Fruit fly (Drosophila melanogaster) whole organism, embryonic: ENCODE data around the gene aru.
A peak's percentile ranks its signal among the peaks of the same experiment; 100 is the strongest.

Experiments
- Ada2b ChIP-seq: fragments of 200-800 bp; sonication (Bioruptor generic); IDR thresholded peaks from 2 replicates; pipeline ENCODE4 v1.3.6; 2022; ENCODE audit warnings: missing biosample characterization, missing genetic modification characterization
- Aef1 ChIP-seq: fragments of 200-800 bp; sonication (Bioruptor generic); IDR thresholded peaks from 3 replicates; pipeline ENCODE4 v1.3.6; 2022; ENCODE audit warnings: missing biosample characterization, missing genetic modification characterization
- Atf-2 ChIP-seq: fragments of 200-800 bp; sonication (Bioruptor generic); optimal IDR thresholded peaks from 2 replicates; lab custom pipeline; 2016; ENCODE audit warnings: missing biosample characterization, missing genetic modification characterization
- CG10274 ChIP-seq: fragments of 200-800 bp; sonication (Bioruptor generic); optimal IDR thresholded peaks from 3 replicates; lab custom pipeline; 2017; ENCODE audit warnings: missing biosample characterization, mild to moderate bottlenecking, missing genetic modification characterization
- CG10565 ChIP-seq: fragments of 200-800 bp; sonication (Bioruptor generic); optimal IDR thresholded peaks from 3 replicates; lab custom pipeline; 2016; ENCODE audit warnings: missing biosample characterization, mild to moderate bottlenecking, missing genetic modification characterization
- CG10654 ChIP-seq: fragments of 200-800 bp; sonication (Bioruptor generic); optimal IDR thresholded peaks from 2 replicates; lab custom pipeline; 2016; ENCODE audit warnings: missing biosample characterization, missing genetic modification characterization
- CG13123 ChIP-seq: fragments of 200-800 bp; sonication (Bioruptor generic); optimal IDR thresholded peaks from 2 replicates; lab custom pipeline; 2016; ENCODE audit warnings: missing biosample characterization, missing genetic modification characterization
- CG14710 ChIP-seq: fragments of 200-800 bp; sonication (Bioruptor generic); optimal IDR thresholded peaks from 3 replicates; lab custom pipeline; 2019; ENCODE audit warnings: missing biosample characterization, mild to moderate bottlenecking, missing genetic modification characterization, moderate library complexity
- CG17802 ChIP-seq: fragments of 200-800 bp; sonication (Bioruptor generic); optimal IDR thresholded peaks from 2 replicates; lab custom pipeline; 2018; ENCODE audit warnings: missing biosample characterization, mild to moderate bottlenecking, missing genetic modification characterization, moderate library complexity
- CG31441 ChIP-seq: fragments of 200-800 bp; sonication (Bioruptor generic); IDR thresholded peaks from 2 replicates; pipeline ENCODE4 v1.3.6; 2022; ENCODE audit warnings: missing biosample characterization, missing genetic modification characterization
- CG3163 ChIP-seq: fragments of 200-800 bp; sonication (Bioruptor generic); optimal IDR thresholded peaks from 3 replicates; lab custom pipeline; 2016; ENCODE audit warnings: missing biosample characterization, missing genetic modification characterization
- CG32767 ChIP-seq: fragments of 200-800 bp; sonication (Bioruptor generic); IDR thresholded peaks from 2 replicates; pipeline ENCODE4 v1.3.6; 2022; ENCODE audit warnings: missing biosample characterization, missing genetic modification characterization
- CG32772 ChIP-seq: fragments of 200-800 bp; sonication (Bioruptor generic); IDR thresholded peaks from 2 replicates; pipeline ENCODE4 v1.3.6; 2022; ENCODE audit warnings: missing biosample characterization, missing genetic modification characterization
- CG4617 ChIP-seq: fragments of 200-800 bp; sonication (Bioruptor generic); optimal IDR thresholded peaks from 3 replicates; lab custom pipeline; 2016; ENCODE audit warnings: missing biosample characterization, missing genetic modification characterization, borderline replicate concordance
- CG4820 ChIP-seq: fragments of 200-800 bp; sonication (Bioruptor generic); optimal IDR thresholded peaks from 3 replicates; lab custom pipeline; 2016; ENCODE audit warnings: missing biosample characterization, missing genetic modification characterization
- CG5953 ChIP-seq: fragments of 200-800 bp; sonication (Bioruptor generic); IDR thresholded peaks from 2 replicates; pipeline ENCODE4 v1.3.6; 2022; ENCODE audit warnings: missing biosample characterization, missing genetic modification characterization
- CG6854 ChIP-seq: fragments of 200-800 bp; sonication (Bioruptor generic); optimal IDR thresholded peaks from 3 replicates; lab custom pipeline; 2017; ENCODE audit warnings: missing biosample characterization, mild to moderate bottlenecking, missing genetic modification characterization
- CG7556 ChIP-seq: fragments of 200-800 bp; sonication (Bioruptor generic); optimal IDR thresholded peaks from 2 replicates; lab custom pipeline; 2017; ENCODE audit warnings: missing biosample characterization, mild to moderate bottlenecking, missing genetic modification characterization
- CG7745 ChIP-seq: fragments of 200-800 bp; sonication (Bioruptor generic); optimal IDR thresholded peaks from 2 replicates; lab custom pipeline; 2018; ENCODE audit warnings: missing biosample characterization, mild to moderate bottlenecking, missing genetic modification characterization, moderate library complexity
- CG7839 ChIP-seq: fragments of 200-800 bp; sonication (Bioruptor generic); optimal IDR thresholded peaks from 3 replicates; lab custom pipeline; 2018; ENCODE audit warnings: missing biosample characterization, mild to moderate bottlenecking, missing genetic modification characterization, moderate library complexity
- CG7987 ChIP-seq: fragments of 200-800 bp; sonication (Bioruptor generic); optimal IDR thresholded peaks from 2 replicates; lab custom pipeline; 2018; ENCODE audit warnings: missing biosample characterization, mild to moderate bottlenecking, missing genetic modification characterization, moderate library complexity
- CG8944 ChIP-seq: fragments of 200-800 bp; sonication (Bioruptor generic); optimal IDR thresholded peaks from 3 replicates; lab custom pipeline; 2016; ENCODE audit warnings: missing biosample characterization, missing genetic modification characterization
- D ChIP-seq, 2 experiments: fragments of 200-800 bp in 1 of 2; fragments of >200 bp in 1 of 2; sonication (Bioruptor generic) in 1 of 2; optimal IDR thresholded peaks; 2 replicates in 1 of 2; 3 replicates in 1 of 2; lab custom pipeline; 2017; ENCODE audit warnings: mild to moderate bottlenecking in 1 of 2, missing biosample characterization in 1 of 2, missing genetic modification characterization in 1 of 2, missing genetic modification reagents in 1 of 2
- Dref ChIP-seq: fragments of 200-800 bp; sonication (Bioruptor generic); IDR thresholded peaks from 2 replicates; pipeline ENCODE4 v1.3.6; 2022; ENCODE audit warnings: missing biosample characterization, missing genetic modification characterization
- Elba2 ChIP-seq: fragments of 200-800 bp; sonication (Bioruptor generic); optimal IDR thresholded peaks from 3 replicates; lab custom pipeline; 2016; ENCODE audit warnings: missing biosample characterization, missing genetic modification characterization
- HLHmδ ChIP-seq: fragments of 200-800 bp; sonication (Bioruptor generic); optimal IDR thresholded peaks from 2 replicates; lab custom pipeline; 2018; ENCODE audit warnings: missing biosample characterization, mild to moderate bottlenecking, missing genetic modification characterization, moderate library complexity
- HmgD ChIP-seq: fragments of 200-800 bp; sonication (Bioruptor generic); optimal IDR thresholded peaks from 3 replicates; lab custom pipeline; 2016; ENCODE audit warnings: missing biosample characterization, missing genetic modification characterization
- Hr51 ChIP-seq, 2 experiments: fragments of 200-800 bp; sonication (Bioruptor generic); optimal IDR thresholded peaks; 2 replicates in 1 of 2; 3 replicates in 1 of 2; lab custom pipeline; 2016 to 2018; ENCODE audit warnings: missing biosample characterization in 2 of 2, missing genetic modification characterization in 2 of 2, mild to moderate bottlenecking in 1 of 2, moderate library complexity in 1 of 2
- Mad ChIP-seq: fragments of 200-800 bp; sonication (Bioruptor generic); optimal IDR thresholded peaks from 2 replicates; lab custom pipeline; 2016; ENCODE audit warnings: missing biosample characterization, missing genetic modification characterization
- Mes4 ChIP-seq: fragments of 200-800 bp; sonication (Bioruptor generic); optimal IDR thresholded peaks from 2 replicates; lab custom pipeline; 2016; ENCODE audit warnings: missing biosample characterization, missing genetic modification characterization
- az2 ChIP-seq: fragments of 200-800 bp; sonication (Bioruptor generic); optimal IDR thresholded peaks from 3 replicates; lab custom pipeline; 2016; ENCODE audit warnings: missing biosample characterization, missing genetic modification characterization
- cg ChIP-seq: fragments of 200-800 bp; sonication (Bioruptor generic); optimal IDR thresholded peaks from 3 replicates; lab custom pipeline; 2019; ENCODE audit warnings: missing biosample characterization, mild to moderate bottlenecking, missing genetic modification characterization, moderate library complexity
- chn ChIP-seq: fragments of 200-800 bp; sonication (Bioruptor generic); optimal IDR thresholded peaks from 2 replicates; lab custom pipeline; 2016; ENCODE audit warnings: missing biosample characterization, missing genetic modification characterization
- corto ChIP-seq: fragments of 200-800 bp; sonication (Bioruptor generic); optimal IDR thresholded peaks from 2 replicates; lab custom pipeline; 2016; ENCODE audit warnings: missing biosample characterization, mild to moderate bottlenecking, missing genetic modification characterization, moderate library complexity
- fd102C ChIP-seq: fragments of 200-800 bp; sonication (Bioruptor generic); optimal IDR thresholded peaks from 2 replicates; lab custom pipeline; 2018; ENCODE audit warnings: missing biosample characterization, mild to moderate bottlenecking, missing genetic modification characterization, moderate library complexity
- grau ChIP-seq: fragments of 200-800 bp; optimal IDR thresholded peaks from 3 replicates; lab custom pipeline; 2019; ENCODE audit warnings: missing biosample characterization, mild to moderate bottlenecking, missing genetic modification characterization, moderate library complexity
- hbn ChIP-seq: fragments of 200-800 bp; sonication (Bioruptor generic); IDR thresholded peaks from 2 replicates; pipeline ENCODE4 v1.3.6; 2022; ENCODE audit warnings: missing biosample characterization, missing genetic modification characterization; ENCODE audit not compliant: partially characterized antibody
- lmd ChIP-seq: fragments of 200-800 bp; sonication (Bioruptor generic); IDR thresholded peaks from 2 replicates; pipeline ENCODE4 v1.3.6; 2022; ENCODE audit warnings: missing biosample characterization, missing genetic modification characterization
- lov ChIP-seq, 2 experiments: fragments of 200-800 bp in 1 of 2; fragments of >200 bp in 1 of 2; sonication (Bioruptor generic) in 1 of 2; IDR thresholded peaks in 1 of 2; optimal IDR thresholded peaks in 1 of 2; 2 replicates in 1 of 2; 3 replicates in 1 of 2; pipeline versions ENCODE4 v1.3.6 to Lab custom; 2017 to 2022; ENCODE audit warnings: missing biosample characterization in 1 of 2, missing genetic modification characterization in 1 of 2
- mirr ChIP-seq: fragments of 200-800 bp; sonication (Bioruptor generic); optimal IDR thresholded peaks from 3 replicates; lab custom pipeline; 2018; ENCODE audit warnings: missing biosample characterization, mild to moderate bottlenecking, missing genetic modification characterization
- pros ChIP-seq: fragments of 200-800 bp; sonication (Bioruptor generic); optimal IDR thresholded peaks from 3 replicates; lab custom pipeline; 2019; ENCODE audit warnings: missing biosample characterization, mild to moderate bottlenecking, missing genetic modification characterization, moderate library complexity
- sc ChIP-seq, 3 experiments: fragments of >200 bp in 2 of 3; fragments of 200-800 bp in 1 of 3; sonication (Bioruptor generic) in 1 of 3; optimal IDR thresholded peaks; 2 replicates in 2 of 3; 3 replicates in 1 of 3; lab custom pipeline; 2017; ENCODE audit warnings: mild to moderate bottlenecking in 1 of 3, missing biosample characterization in 1 of 3, missing genetic modification characterization in 1 of 3, missing genetic modification reagents in 1 of 3
- ssp ChIP-seq: fragments of 200-800 bp; sonication (Bioruptor generic); IDR thresholded peaks from 2 replicates; pipeline ENCODE4 v1.3.6; 2022; ENCODE audit warnings: missing biosample characterization, missing genetic modification characterization
- tna ChIP-seq: fragments of 200-800 bp; sonication (Bioruptor generic); IDR thresholded peaks from 2 replicates; pipeline ENCODE4 v1.3.6; 2022; ENCODE audit warnings: missing biosample characterization, missing genetic modification characterization; ENCODE audit not compliant: partially characterized antibody
- trh ChIP-seq: fragments of 200-800 bp; sonication (Bioruptor generic); optimal IDR thresholded peaks from 2 replicates; lab custom pipeline; 2016; ENCODE audit warnings: missing biosample characterization, missing genetic modification characterization
- unc-4 ChIP-seq: fragments of 200-800 bp; sonication (Bioruptor generic); IDR thresholded peaks from 2 replicates; pipeline ENCODE4 v1.3.6; 2022; ENCODE audit warnings: missing biosample characterization, missing genetic modification characterization; ENCODE audit not compliant: partially characterized antibody
- wor ChIP-seq: fragments of 200-800 bp; sonication (Bioruptor generic); IDR thresholded peaks from 2 replicates; pipeline ENCODE4 v1.3.6; 2022; ENCODE audit warnings: missing biosample characterization, missing genetic modification characterization
- zf30C ChIP-seq: fragments of 200-800 bp; sonication (Bioruptor generic); optimal IDR thresholded peaks from 3 replicates; lab custom pipeline; 2018; ENCODE audit warnings: missing biosample characterization, mild to moderate bottlenecking, missing genetic modification characterization

Gene aru

DNA sequence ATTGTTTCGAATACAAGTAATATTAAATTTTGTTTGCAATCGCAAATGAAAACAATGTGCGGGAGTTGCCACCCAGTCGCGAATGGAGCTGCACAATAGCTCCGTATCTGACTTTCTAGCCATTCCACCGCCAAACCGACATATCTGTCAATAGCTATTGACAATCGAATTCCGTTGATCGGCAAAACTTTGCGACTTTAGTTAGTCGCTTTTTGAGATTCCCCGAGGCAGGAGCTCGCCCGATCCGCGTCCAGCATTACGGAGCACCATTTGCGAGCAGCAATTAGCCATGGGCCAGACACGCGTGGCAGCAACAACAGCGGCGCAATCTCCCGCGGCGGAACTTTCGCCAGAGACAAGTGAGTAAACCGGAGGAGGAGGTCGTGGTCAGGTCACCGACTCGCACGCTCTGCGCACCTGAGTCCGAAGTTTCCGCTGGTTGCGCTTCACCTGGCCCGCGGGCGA is 15.5 kb downstream of the aru start, which contains the start of the genes CG4291 and kraken (continued):
- TF ChIP-seq grau (tag; lab: Kevin White, UChicago) (peak; percentile 56), HLHmδ (GFP tag; lab: Kevin White, UChicago) (peak; percentile 55), CG3163 (peak; percentile 59), D (optimal IDR thresholded peaks at IDR 0.05; lab: Kevin White, UChicago) (no peak), D (GFP tag; optimal IDR thresholded peaks at IDR 0.05; lab: Kevin White, UChicago) (no peak), CG10654 (GFP tag; lab: Kevin White, UChicago) (no peak), lov (optimal IDR thresholded peaks at IDR 0.05; lab: Kevin White, UChicago) (no peak), lov (GFP tag; IDR thresholded peaks at IDR 0.05; lab: Robert Waterston, UW) (0 out of 3 replicates have a peak, but pooled peaks have one; percentile 60), fd102C (GFP tag; lab: Kevin White, UChicago) (no peak), Mad (GFP tag; lab: Kevin White, UChicago) (peak; percentile 35), pros (no peak), CG14710 (tag; lab: Kevin White, UChicago) (peak; percentile 50), CG7556 (GFP tag; lab: Kevin White, UChicago) (peak; percentile 30), CG7987 (peak; percentile 64), Mes4 (no peak), CG7839 (tag; lab: Kevin White, UChicago) (peak; percentile 40), Elba2 (no peak), trh (GFP tag; lab: Kevin White, UChicago) (no peak), CG4820 (GFP tag; lab: Kevin White, UChicago) (no peak), chn (peak; percentile 67), az2 (GFP tag; lab: Kevin White, UChicago) (peak; percentile 48), Ada2b (GFP tag; lab: Robert Waterston, UW) (0 out of 2 replicates have a peak, but pooled peaks have one; percentile 24), CG5953 (0 out of 2 replicates have a peak, but pooled peaks have one; percentile 37), hbn (peak; percentile 12; the same call in 1 of the 2 replicates), CG4617 (GFP tag; lab: Kevin White, UChicago) (peak; percentile 94), CG32767 (GFP tag; lab: Robert Waterston, UW) (no peak), mirr (peak; percentile 72), CG7745 (tag; lab: Kevin White, UChicago) (no peak), Dref (GFP tag; lab: Robert Waterston, UW) (peak; percentile 73), cg (GFP tag; lab: Kevin White, UChicago) (no peak), Aef1 (peak; percentile 56), Hr51 (GFP tag; optimal IDR thresholded peaks at IDR 0.05; lab: Kevin White, UChicago) (peak; percentile 10 to 12), CG10565 (GFP tag; lab: Kevin White, UChicago) (no peak), sc (optimal IDR thresholded peaks at IDR 0.05; lab: Kevin White, UChicago) (no peak), sc (GFP tag; optimal IDR thresholded peaks at IDR 0.05; lab: Kevin White, UChicago) (no peak), unc-4 (peak; percentile 22; the same call in 1 of the 2 replicates), zf30C (no peak), CG8944 (peak; percentile 43), CG13123 (no peak), CG32772 (GFP tag; lab: Robert Waterston, UW) (0 out of 2 replicates have a peak, but pooled peaks have one; percentile 30), CG6854 (GFP tag; lab: Kevin White, UChicago) (no peak), HmgD (GFP tag; lab: Kevin White, UChicago) (peak; percentile 23), tna (GFP tag; lab: Robert Waterston, UW) (no peak), CG10274 (no peak), ssp (GFP tag; lab: Robert Waterston, UW) (peak; percentile 31; the same call in 1 of the 2 replicates), Atf-2 (GFP tag; lab: Kevin White, UChicago) (no peak), corto (GFP tag; lab: Kevin White, UChicago) (no peak), CG31441 (GFP tag; lab: Robert Waterston, UW) (peak; percentile 49; the same call in 1 of the 2 replicates), wor (GFP tag; lab: Robert Waterston, UW) (no peak), CG17802 (tag; lab: Kevin White, UChicago) (no peak), lmd (GFP tag; lab: Robert Waterston, UW) (peak; percentile 53; the same call in 1 of the 2 replicates)
